Worm (Caenorhabditis elegans) whole organism, L2 larva: ENCODE results near the gene srlf-11.
A peak's percentile ranks its signal among the peaks of the same experiment; 100 is the strongest.

ENCODE experiments used
- C34F6.9 ChIP-seq: fragments of 150-350 bp; optimal IDR thresholded peaks from 2 replicates; lab custom pipeline; 2014; ENCODE audit warnings: missing biosample characterization, missing genetic modification characterization
- R02D3.7 ChIP-seq: fragments of 150-350 bp; optimal IDR thresholded peaks from 2 replicates; lab custom pipeline; 2014; ENCODE audit warnings: missing biosample characterization, missing genetic modification characterization
- Y55F3AM.14 ChIP-seq: fragments of 200-800 bp; sonication (Bioruptor generic); optimal IDR thresholded peaks from 2 replicates; lab custom pipeline; 2018; ENCODE audit warnings: mild to moderate bottlenecking, missing genetic modification characterization, missing compliant biosample characterization
- alr-1 ChIP-seq: fragments of 150-350 bp; optimal IDR thresholded peaks from 2 replicates; lab custom pipeline; 2014; ENCODE audit warnings: missing biosample characterization, missing genetic modification characterization
- aly-2 ChIP-seq: fragments of 150-350 bp; optimal IDR thresholded peaks from 2 replicates; lab custom pipeline; 2014; ENCODE audit warnings: missing biosample characterization, missing genetic modification characterization
- blmp-1 ChIP-seq: sonication (generic microtip); optimal IDR thresholded peaks from 2 replicates; lab custom pipeline; 2017; ENCODE audit warnings: missing genetic modification characterization, mild to moderate bottlenecking, missing compliant biosample characterization, antibody characterized with exemption, moderate library complexity; ENCODE audit not compliant: insufficient read depth
- ceh-16 ChIP-seq: fragments of 150-350 bp; optimal IDR thresholded peaks from 2 replicates; lab custom pipeline; 2014; ENCODE audit warnings: missing biosample characterization, missing genetic modification characterization
- egl-27 ChIP-seq: sonication (generic microtip); optimal IDR thresholded peaks from 3 replicates; lab custom pipeline; 2017; ENCODE audit warnings: missing biosample characterization, missing genetic modification reagents, missing genetic modification characterization
- fos-1 ChIP-seq: fragments of 150-350 bp; optimal IDR thresholded peaks from 2 replicates; lab custom pipeline; 2014; ENCODE audit warnings: missing biosample characterization, missing genetic modification characterization
- gmeb-1 ChIP-seq: fragments of 150-350 bp; optimal IDR thresholded peaks from 2 replicates; lab custom pipeline; 2014; ENCODE audit warnings: missing biosample characterization, missing genetic modification characterization
- lin-13 ChIP-seq: fragments of 150-350 bp; optimal IDR thresholded peaks from 2 replicates; lab custom pipeline; 2014; ENCODE audit warnings: missing biosample characterization, missing genetic modification reagents, missing genetic modification characterization
- lsy-2 ChIP-seq, 2 experiments: fragments of 150-350 bp in 1 of 2; sonication (generic microtip) in 1 of 2; optimal IDR thresholded peaks; 2 replicates each; lab custom pipeline; 2014 to 2017; ENCODE audit warnings: missing biosample characterization in 2 of 2, missing genetic modification characterization in 2 of 2
- mab-5 ChIP-seq: fragments of 150-350 bp; optimal IDR thresholded peaks from 2 replicates; lab custom pipeline; 2014; ENCODE audit warnings: missing biosample characterization, missing genetic modification characterization
- mbf-1 ChIP-seq: sonication (generic microtip); optimal IDR thresholded peaks from 2 replicates; lab custom pipeline; 2017; ENCODE audit warnings: missing biosample characterization, missing genetic modification characterization
- mdl-1 ChIP-seq, 2 experiments: fragments of 150-350 bp in 1 of 2; sonication (generic microtip) in 1 of 2; optimal IDR thresholded peaks; 2 replicates each; lab custom pipeline; 2017; ENCODE audit warnings: missing biosample characterization in 2 of 2, missing genetic modification characterization in 2 of 2
- nhr-10 ChIP-seq: sonication (generic microtip); optimal IDR thresholded peaks from 2 replicates; lab custom pipeline; 2017; ENCODE audit warnings: missing biosample characterization, missing genetic modification characterization
- nhr-11 ChIP-seq: fragments of 150-350 bp; optimal IDR thresholded peaks from 2 replicates; lab custom pipeline; 2014; ENCODE audit warnings: missing biosample characterization, missing genetic modification characterization
- nhr-129 ChIP-seq: fragments of 150-350 bp; optimal IDR thresholded peaks from 2 replicates; lab custom pipeline; 2014; ENCODE audit warnings: missing biosample characterization, missing genetic modification characterization
- nhr-21 ChIP-seq: fragments of 150-350 bp; optimal IDR thresholded peaks from 2 replicates; lab custom pipeline; 2014; ENCODE audit warnings: missing biosample characterization, missing genetic modification characterization
- nhr-237 ChIP-seq: fragments of 150-350 bp; optimal IDR thresholded peaks from 2 replicates; lab custom pipeline; 2014; ENCODE audit warnings: missing biosample characterization, missing genetic modification characterization
- nhr-25 ChIP-seq: fragments of 150-350 bp; sonication (generic microtip); optimal IDR thresholded peaks from 3 replicates; lab custom pipeline; 2014; ENCODE audit warnings: missing biosample characterization, missing genetic modification characterization
- nhr-6 ChIP-seq: fragments of 150-350 bp; optimal IDR thresholded peaks from 2 replicates; lab custom pipeline; 2014; ENCODE audit warnings: missing biosample characterization, missing genetic modification characterization
- nhr-77 ChIP-seq: fragments of 150-350 bp; optimal IDR thresholded peaks from 2 replicates; lab custom pipeline; 2014; ENCODE audit warnings: missing biosample characterization, missing genetic modification characterization
- sem-4 ChIP-seq: fragments of 150-350 bp; optimal IDR thresholded peaks from 2 replicates; lab custom pipeline; 2014; ENCODE audit warnings: missing biosample characterization, missing genetic modification reagents, missing genetic modification characterization
- skn-1 ChIP-seq: sonication (generic microtip); optimal IDR thresholded peaks from 2 replicates; lab custom pipeline; 2017; ENCODE audit warnings: missing biosample characterization, missing genetic modification characterization
- sma-3 ChIP-seq: sonication (generic microtip); optimal IDR thresholded peaks from 2 replicates; lab custom pipeline; 2016; ENCODE audit warnings: missing genetic modification reagents, missing genetic modification characterization, missing compliant biosample characterization
- sma-9 ChIP-seq, 2 experiments: fragments of 150-350 bp in 1 of 2; sonication (generic microtip) in 1 of 2; optimal IDR thresholded peaks; 2 replicates each; lab custom pipeline; 2014 to 2016; ENCODE audit warnings: missing genetic modification characterization in 2 of 2, mild to moderate bottlenecking in 1 of 2, missing biosample characterization in 1 of 2, missing compliant biosample characterization in 1 of 2, missing genetic modification reagents in 1 of 2, moderate library complexity in 1 of 2
- snpc-4 ChIP-seq: fragments of 150-350 bp; optimal IDR thresholded peaks from 2 replicates; lab custom pipeline; 2014; ENCODE audit warnings: missing biosample characterization, missing genetic modification characterization
- unc-39 ChIP-seq: fragments of 150-350 bp; optimal IDR thresholded peaks from 2 replicates; lab custom pipeline; 2014; ENCODE audit warnings: missing biosample characterization, missing genetic modification characterization
- unc-55 ChIP-seq: fragments of 150-350 bp; sonication (generic microtip); optimal IDR thresholded peaks from 3 replicates; lab custom pipeline; 2014; ENCODE audit warnings: missing biosample characterization, missing genetic modification reagents, missing genetic modification characterization
- unc-62 ChIP-seq: fragments of 150-350 bp; optimal IDR thresholded peaks from 2 replicates; lab custom pipeline; 2014; ENCODE audit warnings: missing biosample characterization, missing genetic modification reagents, missing genetic modification characterization
- zag-1 ChIP-seq: fragments of 150-350 bp; optimal IDR thresholded peaks from 2 replicates; lab custom pipeline; 2014; ENCODE audit warnings: missing biosample characterization, missing genetic modification characterization
- ztf-1 ChIP-seq: fragments of 200-800 bp; sonication (Bioruptor generic); conservative IDR thresholded peaks from 2 replicates; pipeline ENCODE4 v1.3.6; 2022; ENCODE audit warnings: missing genetic modification characterization, missing compliant biosample characterization
- ztf-11 ChIP-seq: sonication (generic microtip); optimal IDR thresholded peaks from 2 replicates; lab custom pipeline; 2017; ENCODE audit warnings: missing biosample characterization, missing genetic modification characterization

The srlf-11 gene

DNA sequence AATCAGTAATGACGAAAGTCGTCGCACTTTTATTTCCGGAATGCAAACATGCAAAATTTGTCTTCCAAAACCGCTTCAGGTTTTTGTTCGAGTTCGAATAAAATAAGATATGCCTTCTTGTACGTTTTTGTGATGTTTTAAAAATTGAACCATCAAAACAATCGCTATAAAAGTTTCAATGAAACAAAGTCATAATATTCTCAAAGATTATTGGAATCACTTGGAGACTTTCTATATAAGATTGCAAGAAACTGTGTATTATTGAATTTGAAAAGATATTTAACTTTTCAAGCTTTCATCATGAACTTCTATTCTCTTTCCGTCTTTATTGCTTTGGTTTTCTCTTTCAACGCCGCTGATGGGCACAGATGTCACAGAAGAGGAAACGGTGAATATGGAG, 9.0 kb downstream of the srlf-11 start, which contains the start of gene fipr-14:
TSS of gene fipr-14 (plus strand) at position 301 of the 400 bp plus-strand sequence.
- TF ChIP-seq nhr-11 (tag; lab: Kevin White, UChicago) (no peak), nhr-77 (tag; lab: Kevin White, UChicago) (no peak), C34F6.9 (tag; lab: Kevin White, UChicago) (no peak), aly-2 (tag; lab: Kevin White, UChicago) (no peak), R02D3.7 (tag; lab: Kevin White, UChicago) (no peak), sem-4 (no peak), nhr-237 (tag; lab: Kevin White, UChicago) (no peak), ztf-1 (GFP tag; lab: Robert Waterston, UW) (no peak), gmeb-1 (no peak), ceh-16 (no peak), nhr-25 (tag; lab: Kevin White, UChicago) (no peak), skn-1 (tag; lab: Kevin White, UChicago) (no peak)

DNA sequence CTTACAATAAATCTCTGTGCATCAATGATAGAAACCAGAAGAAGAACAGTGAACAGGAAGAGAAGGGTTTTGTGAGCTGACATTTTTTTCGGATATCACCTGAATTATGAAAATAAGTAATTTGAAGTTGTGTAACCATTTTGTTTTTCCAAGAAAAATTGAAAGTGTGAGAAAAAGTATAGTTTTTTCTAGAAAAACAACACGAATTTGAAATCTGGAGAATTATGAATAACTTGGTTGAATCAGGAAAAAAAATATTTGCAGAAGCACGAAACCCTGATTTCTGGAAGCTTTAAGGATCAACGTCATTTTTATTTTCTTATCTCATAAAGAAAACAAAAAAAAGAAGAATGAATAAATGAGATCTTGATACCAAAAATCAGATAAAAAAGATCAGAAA, 11.3 kb downstream of the srlf-11 start, which contains the start of gene F13E9.12:
TSS of gene F13E9.12 (minus strand) at position 101 of the 400 bp plus-strand sequence.
- no peak for TF ChIP-seq nhr-11 (tag; lab: Kevin White, UChicago)
- TF ChIP-seq ceh-16: no peak
- TF ChIP-seq nhr-21 (tag; lab: Kevin White, UChicago): no peak
- TF ChIP-seq unc-62 (GFP tag; lab: Kevin White, UChicago): no peak
- TF ChIP-seq ztf-11 (tag; lab: Kevin White, UChicago): no peak
- TF ChIP-seq snpc-4 (tag; lab: Kevin White, UChicago): no peak
- TF ChIP-seq nhr-129: no peak
- no peak for TF ChIP-seq gmeb-1
- TF ChIP-seq fos-1: no peak

DNA sequence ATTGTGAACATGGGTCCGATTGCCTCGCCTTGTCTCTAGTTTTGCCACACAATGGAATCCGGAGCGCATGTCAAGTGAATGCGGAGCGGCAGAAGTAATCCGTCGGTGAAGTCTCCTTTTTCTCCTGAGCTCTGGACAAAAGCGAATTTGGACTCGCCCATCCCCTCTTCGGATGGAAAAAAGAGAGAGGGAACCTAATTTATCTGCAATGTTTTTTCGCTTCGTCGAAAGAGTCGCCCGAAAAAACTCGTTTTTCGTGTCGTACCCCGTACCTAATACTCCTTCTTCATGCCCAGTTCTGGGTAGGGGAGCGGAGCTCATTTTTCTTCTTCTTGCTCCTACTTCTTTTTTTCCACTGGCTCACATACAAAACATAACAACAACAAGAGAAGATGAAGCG, 15.7 kb downstream of the srlf-11 start:
- TF ChIP-seq sma-3 (GFP tag; lab: Kevin White, UChicago) (no peak), alr-1 (tag; lab: Kevin White, UChicago) (no peak)

DNA sequence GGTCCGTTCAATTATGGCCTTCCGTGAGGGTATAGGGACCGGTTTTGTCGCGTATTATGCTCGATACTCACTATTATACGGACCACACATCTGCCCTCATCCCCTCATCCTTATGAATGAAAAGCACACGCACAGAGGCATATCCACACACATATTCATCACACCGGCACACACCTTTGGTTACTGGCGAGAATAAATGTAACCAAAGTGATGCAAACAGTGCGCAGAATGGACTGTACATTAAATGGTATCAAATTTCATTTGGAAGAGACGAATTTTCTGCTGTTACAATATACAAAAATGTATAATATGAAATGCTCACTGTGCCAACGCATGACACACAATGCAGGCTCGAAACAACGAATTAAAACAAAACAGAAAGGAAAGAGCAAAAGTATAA, 16.2 kb downstream of the srlf-11 start:
- TF ChIP-seq egl-27: no peak
- no peak for TF ChIP-seq nhr-237 (tag; lab: Kevin White, UChicago)
- TF ChIP-seq Y55F3AM.14 (GFP tag; lab: Kevin White, UChicago): no peak
- no peak for TF ChIP-seq nhr-10

ce11 chrIV:10868629-10869251, 17.1 kb downstream of the srlf-11 start, which contains the start of gene F13E9.11:
Gene F13E9.11 (minus strand): TSS chrIV:10869135.
- TF ChIP-seq mbf-1 (no peak), R02D3.7 (tag; lab: Kevin White, UChicago) (no peak), mdl-1 (tag; optimal IDR thresholded peaks at IDR 0.05; lab: Kevin White, UChicago) (no peak), C34F6.9 (tag; lab: Kevin White, UChicago) (peak; percentile 5), aly-2 (tag; lab: Kevin White, UChicago) (no peak), nhr-77 (tag; lab: Kevin White, UChicago) (no peak), blmp-1 (tag; lab: Kevin White, UChicago) (no peak), nhr-6 (tag; lab: Kevin White, UChicago) (no peak), nhr-10 (no peak), unc-39 (tag; lab: Kevin White, UChicago) (no peak), Y55F3AM.14 (GFP tag; lab: Kevin White, UChicago) (no peak), zag-1 (tag; lab: Kevin White, UChicago) (peak; percentile 61), mab-5 (tag; lab: Kevin White, UChicago) (no peak), unc-55 (peak; percentile 12), sma-9 (GFP tag; optimal IDR thresholded peaks at IDR 0.05; lab: Kevin White, UChicago) (no peak), sma-9 (tag; optimal IDR thresholded peaks at IDR 0.05; lab: Kevin White, UChicago) (no peak), lsy-2 (tag; optimal IDR thresholded peaks at IDR 0.05; lab: Kevin White, UChicago) (peak in 1 of 2 experiments; percentile 19), lin-13 (GFP tag; lab: Kevin White, UChicago) (no peak)
